Fruit fly (Drosophila melanogaster): ENCODE results near the gene CG42502.

Gene CG42502

DNA sequence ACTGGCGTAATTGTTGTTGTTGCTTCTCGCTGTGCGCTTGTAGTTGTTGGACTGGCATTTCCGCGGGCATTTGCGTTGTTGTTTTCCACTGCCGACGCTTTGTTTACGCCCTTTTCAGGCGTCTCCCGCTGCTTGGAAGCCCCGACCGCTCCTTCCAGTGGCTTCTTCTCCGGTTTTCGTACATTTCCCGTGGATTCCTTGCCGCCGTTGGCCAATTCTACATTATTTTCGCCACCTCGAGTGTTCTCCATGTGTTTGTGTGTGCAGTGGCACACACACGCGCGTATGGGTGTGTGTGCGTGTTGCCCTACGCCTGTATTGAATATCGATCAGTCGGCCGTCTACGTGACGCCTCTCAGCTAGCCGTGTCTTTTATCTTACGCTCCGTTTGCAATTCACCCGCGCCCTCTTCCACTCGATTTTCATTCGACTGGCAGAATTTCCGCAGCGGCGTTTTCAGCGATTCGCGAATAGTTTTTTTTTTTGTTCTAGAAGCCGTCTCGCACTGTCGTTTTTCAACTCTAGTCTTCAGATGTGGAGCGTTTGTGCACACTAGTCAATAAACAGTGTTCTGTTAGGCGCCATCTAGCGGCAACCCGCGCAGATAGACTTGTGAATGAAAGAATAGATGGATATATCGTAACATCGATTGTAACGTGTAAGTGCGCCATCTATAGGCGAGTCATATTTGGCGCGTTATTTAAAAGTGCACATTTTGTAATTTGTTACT is 28.3 kb upstream of the CG42502 start, which contains the start of gene CG10600 (continued):
- TF ChIP-seq CG3407 (GFP tag; optimal IDR thresholded peaks at IDR 0.05), result peak; percentile 61
- peak; percentile 84 for TF ChIP-seq CG4282 (GFP tag; optimal IDR thresholded peaks at IDR 0.05)
- TF ChIP-seq BEAF-32 (GFP tag; optimal IDR thresholded peaks at IDR 0.05), result peak; percentile 93
- TF ChIP-seq CG32772 (GFP tag; IDR thresholded peaks at IDR 0.05), result peak; percentile 91
- TF ChIP-seq CG3726 (GFP tag; IDR thresholded peaks at IDR 0.05), result no peak
- TF ChIP-seq CG5953 (GFP tag; IDR thresholded peaks at IDR 0.05), result no peak
- TF ChIP-seq CG8359 (GFP tag; optimal IDR thresholded peaks at IDR 0.05; ENCODE audit: borderline replicate concordance), result peak; percentile 38
- TF ChIP-seq dysf (GFP tag; IDR thresholded peaks at IDR 0.05), result peak; percentile 77
- peak; percentile 79 to 83 for TF ChIP-seq chif (GFP tag; optimal IDR thresholded peaks at IDR 0.05)
- no peak; the same call in 1 of the 2 replicates for TF ChIP-seq CG31441 (GFP tag; IDR thresholded peaks at IDR 0.05)
- TF ChIP-seq Adf1 (GFP tag; IDR thresholded peaks at IDR 0.05), result peak; percentile 51
- TF ChIP-seq mld (GFP tag; IDR thresholded peaks at IDR 0.05; ENCODE audit: partially characterized antibody), result peak; percentile 54; the same call in 1 of the 3 replicates
- TF ChIP-seq pfk (GFP tag; optimal IDR thresholded peaks at IDR 0.05), result peak; percentile 4
- peak; percentile 54; the same call in 1 of the 2 replicates for TF ChIP-seq cas (GFP tag; IDR thresholded peaks at IDR 0.05)
- TF ChIP-seq CG7357 (GFP tag; IDR thresholded peaks at IDR 0.05), result no peak; the same call in 2 of the 3 replicates
- no peak for TF ChIP-seq ham (GFP tag; IDR thresholded peaks at IDR 0.05)
- peak; percentile 28 for TF ChIP-seq CG6254 (GFP tag; optimal IDR thresholded peaks at IDR 0.05)
- peak; percentile 34 for TF ChIP-seq sima (GFP tag; optimal IDR thresholded peaks at IDR 0.05)
- peak; percentile 90 for TF ChIP-seq Mad (GFP tag; optimal IDR thresholded peaks at IDR 0.05)
- peak; percentile 56 for TF ChIP-seq al (GFP tag; IDR thresholded peaks at IDR 0.05)
- TF ChIP-seq mirr (GFP tag; optimal IDR thresholded peaks at IDR 0.05), result peak; percentile 69
- peak; percentile 90 for TF ChIP-seq Rfx (GFP tag; IDR thresholded peaks at IDR 0.05)
- TF ChIP-seq CG10654 (GFP tag; optimal IDR thresholded peaks at IDR 0.05), result peak; percentile 75
- TF ChIP-seq Dp (GFP tag; optimal IDR thresholded peaks at IDR 0.05), result peak; percentile 100
- peak; percentile 62 for TF ChIP-seq Doc3 (GFP tag; IDR thresholded peaks at IDR 0.05; ENCODE audit: partially characterized antibody)
- peak; percentile 85 for TF ChIP-seq CG16813 (GFP tag; IDR thresholded peaks at IDR 0.05; ENCODE audit: partially characterized antibody)
- TF ChIP-seq CG1832 (GFP tag; optimal IDR thresholded peaks at IDR 0.05), result no peak
- peak; percentile 66 for TF ChIP-seq HLHmδ (GFP tag; optimal IDR thresholded peaks at IDR 0.05)
- peak; percentile 85 for TF ChIP-seq repo (GFP tag; optimal IDR thresholded peaks at IDR 0.05)
- TF ChIP-seq Dll (GFP tag; IDR thresholded peaks at IDR 0.05; ENCODE audit: partially characterized antibody), result peak; percentile 76
- no peak for TF ChIP-seq CG43689 (GFP tag; IDR thresholded peaks at IDR 0.05)
- peak; percentile 53 for TF ChIP-seq Usf (GFP tag; optimal IDR thresholded peaks at IDR 0.05)
- peak; percentile 13 for TF ChIP-seq jing (GFP tag; optimal IDR thresholded peaks at IDR 0.05)
- TF ChIP-seq CG7963 (GFP tag; IDR thresholded peaks at IDR 0.05; ENCODE audit: partially characterized antibody), result peak; percentile 72
- peak; percentile 92 for TF ChIP-seq jumu (GFP tag; optimal IDR thresholded peaks at IDR 0.05)
- TF ChIP-seq HLH54F (GFP tag; optimal IDR thresholded peaks at IDR 0.05), result peak; percentile 90
- TF ChIP-seq Lpt (GFP tag; optimal IDR thresholded peaks at IDR 0.05), result no peak
- TF ChIP-seq pb (GFP tag; optimal IDR thresholded peaks at IDR 0.05), result peak; percentile 86
- TF ChIP-seq dati (GFP tag; IDR thresholded peaks at IDR 0.05), result peak; percentile 46; the same call in 1 of the 2 replicates
- peak; percentile 75 for TF ChIP-seq p53 (GFP tag; optimal IDR thresholded peaks at IDR 0.05)
- TF ChIP-seq Pdp1 (GFP tag; optimal IDR thresholded peaks at IDR 0.05), result peak; percentile 84
- TF ChIP-seq CrebB (tag; optimal IDR thresholded peaks at IDR 0.05), result peak; percentile 64
- peak; percentile 83 for TF ChIP-seq NC2β (GFP tag; optimal IDR thresholded peaks at IDR 0.05)
- peak; percentile 77 for TF ChIP-seq schlank (tag; optimal IDR thresholded peaks at IDR 0.05)
- 0 out of 3 replicates have a peak, but pooled peaks have one; percentile 57 for TF ChIP-seq CG2199 (GFP tag; IDR thresholded peaks at IDR 0.05)
- TF ChIP-seq CG15601 (tag; optimal IDR thresholded peaks at IDR 0.05), result peak; percentile 78
- no peak for TF ChIP-seq Eip74EF (GFP tag; optimal IDR thresholded peaks at IDR 0.05)
- peak; percentile 90 for TF ChIP-seq slbo (GFP tag; IDR thresholded peaks at IDR 0.05)
